Worm (Caenorhabditis elegans) whole organism, L3 larva: ENCODE data around the gene nadk-1.

ENCODE experiments used
- ZK546.5 ChIP-seq: sonication (generic microtip); optimal IDR thresholded peaks from 2 replicates; lab custom pipeline; 2017; ENCODE audit warnings: missing biosample characterization, missing genetic modification characterization
- aly-2 ChIP-seq: fragments of 150-350 bp; optimal IDR thresholded peaks from 2 replicates; lab custom pipeline; 2014; ENCODE audit warnings: missing biosample characterization, missing genetic modification characterization
- ama-1 ChIP-seq: fragments of 150-350 bp; optimal IDR thresholded peaks from 2 replicates; lab custom pipeline; 2018
- ceh-28 ChIP-seq: fragments of 150-350 bp; optimal IDR thresholded peaks from 2 replicates; lab custom pipeline; 2014; ENCODE audit warnings: missing biosample characterization, missing genetic modification reagents, missing genetic modification characterization
- ceh-82 ChIP-seq: fragments of 150-350 bp; optimal IDR thresholded peaks from 2 replicates; lab custom pipeline; 2014; ENCODE audit warnings: missing biosample characterization, missing genetic modification characterization
- ceh-9 ChIP-seq: sonication (generic microtip); optimal IDR thresholded peaks from 2 replicates; lab custom pipeline; 2018; ENCODE audit warnings: missing biosample characterization, missing genetic modification characterization
- egl-27 ChIP-seq: sonication (generic microtip); optimal IDR thresholded peaks from 4 replicates; lab custom pipeline; 2017; ENCODE audit warnings: missing biosample characterization, missing genetic modification reagents, missing genetic modification characterization
- elt-1 ChIP-seq: fragments of 150-350 bp; optimal IDR thresholded peaks from 2 replicates; lab custom pipeline; 2014; ENCODE audit warnings: missing biosample characterization, missing genetic modification characterization
- elt-2 ChIP-seq: sonication (generic microtip); optimal IDR thresholded peaks from 2 replicates; lab custom pipeline; 2016; ENCODE audit warnings: missing genetic modification reagents, mild to moderate bottlenecking, missing genetic modification characterization, missing compliant biosample characterization
- elt-3 ChIP-seq, 3 experiments: fragments of 150-350 bp in 1 of 3; sonication (generic microtip) in 2 of 3; optimal IDR thresholded peaks; 2 replicates in 2 of 3; 4 replicates in 1 of 3; lab custom pipeline; 2014 to 2017; ENCODE audit warnings: missing biosample characterization in 3 of 3, missing genetic modification characterization in 3 of 3
- fkh-2 ChIP-seq: fragments of 150-350 bp; optimal IDR thresholded peaks from 2 replicates; lab custom pipeline; 2014; ENCODE audit warnings: missing biosample characterization, missing genetic modification reagents, missing genetic modification characterization
- hmg-11 ChIP-seq: sonication (generic microtip); optimal IDR thresholded peaks from 2 replicates; lab custom pipeline; 2016; ENCODE audit warnings: missing genetic modification characterization, missing compliant biosample characterization
- jun-1 ChIP-seq: fragments of 150-350 bp; optimal IDR thresholded peaks from 2 replicates; lab custom pipeline; 2014; ENCODE audit warnings: missing biosample characterization, missing genetic modification reagents, missing genetic modification characterization
- lin-15B ChIP-seq: fragments of 150-350 bp; optimal IDR thresholded peaks from 2 replicates; lab custom pipeline; 2014; ENCODE audit warnings: missing biosample characterization, missing genetic modification characterization
- lsy-12 ChIP-seq: sonication (generic microtip); optimal IDR thresholded peaks from 2 replicates; lab custom pipeline; 2016; ENCODE audit warnings: mild to moderate bottlenecking, missing genetic modification characterization, missing compliant biosample characterization
- mdl-1 ChIP-seq: fragments of 150-350 bp; optimal IDR thresholded peaks from 2 replicates; lab custom pipeline; 2014; ENCODE audit warnings: missing biosample characterization, missing genetic modification characterization
- mml-1 ChIP-seq: fragments of 150-350 bp; sonication (generic microtip); optimal IDR thresholded peaks from 3 replicates; lab custom pipeline; 2014; ENCODE audit warnings: missing biosample characterization, missing genetic modification characterization
- nfya-1 ChIP-seq: sonication (generic microtip); optimal IDR thresholded peaks from 2 replicates; lab custom pipeline; 2017; ENCODE audit warnings: missing genetic modification characterization, mild to moderate bottlenecking, missing compliant biosample characterization, antibody characterized with exemption, moderate library complexity; ENCODE audit not compliant: insufficient read depth
- nhr-11 ChIP-seq: fragments of 150-350 bp; optimal IDR thresholded peaks from 2 replicates; lab custom pipeline; 2014; ENCODE audit warnings: missing biosample characterization, missing genetic modification characterization
- nhr-12 ChIP-seq: fragments of 150-350 bp; optimal IDR thresholded peaks from 2 replicates; lab custom pipeline; 2014; ENCODE audit warnings: missing biosample characterization, missing genetic modification characterization
- nhr-23 ChIP-seq: fragments of 150-350 bp; optimal IDR thresholded peaks from 2 replicates; lab custom pipeline; 2014; ENCODE audit warnings: missing biosample characterization, missing genetic modification reagents, missing genetic modification characterization
- nhr-237 ChIP-seq: fragments of 150-350 bp; optimal IDR thresholded peaks from 2 replicates; lab custom pipeline; 2014; ENCODE audit warnings: missing biosample characterization, missing genetic modification characterization
- nhr-25 ChIP-seq: sonication (generic microtip); optimal IDR thresholded peaks from 2 replicates; lab custom pipeline; 2017; ENCODE audit warnings: missing biosample characterization, missing genetic modification characterization
- nhr-28 ChIP-seq: fragments of 150-350 bp; optimal IDR thresholded peaks from 2 replicates; lab custom pipeline; 2014; ENCODE audit warnings: missing biosample characterization, missing genetic modification characterization
- nhr-67 ChIP-seq: fragments of 150-350 bp; optimal IDR thresholded peaks from 2 replicates; lab custom pipeline; 2014; ENCODE audit warnings: missing biosample characterization, missing genetic modification characterization
- pha-4 ChIP-seq: fragments of 150-350 bp; optimal IDR thresholded peaks from 2 replicates; lab custom pipeline; 2014; ENCODE audit warnings: missing biosample characterization, missing genetic modification reagents, missing genetic modification characterization
- pqm-1 ChIP-seq: fragments of 150-350 bp; optimal IDR thresholded peaks from 2 replicates; lab custom pipeline; 2017; ENCODE audit warnings: missing biosample characterization, missing genetic modification characterization, inconsistent platforms
- snpc-4 ChIP-seq: fragments of 150-350 bp; optimal IDR thresholded peaks from 2 replicates; lab custom pipeline; 2014; ENCODE audit warnings: missing biosample characterization, missing genetic modification characterization
- zag-1 ChIP-seq: fragments of 150-350 bp; optimal IDR thresholded peaks from 2 replicates; lab custom pipeline; 2014; ENCODE audit warnings: missing biosample characterization, missing genetic modification characterization
- ztf-11 ChIP-seq: fragments of 150-350 bp; optimal IDR thresholded peaks from 2 replicates; lab custom pipeline; 2014; ENCODE audit warnings: missing biosample characterization, missing genetic modification characterization
- ztf-4 ChIP-seq: fragments of 150-350 bp; optimal IDR thresholded peaks from 2 replicates; lab custom pipeline; 2014; ENCODE audit warnings: missing biosample characterization, missing genetic modification characterization

The nadk-1 gene

DNA sequence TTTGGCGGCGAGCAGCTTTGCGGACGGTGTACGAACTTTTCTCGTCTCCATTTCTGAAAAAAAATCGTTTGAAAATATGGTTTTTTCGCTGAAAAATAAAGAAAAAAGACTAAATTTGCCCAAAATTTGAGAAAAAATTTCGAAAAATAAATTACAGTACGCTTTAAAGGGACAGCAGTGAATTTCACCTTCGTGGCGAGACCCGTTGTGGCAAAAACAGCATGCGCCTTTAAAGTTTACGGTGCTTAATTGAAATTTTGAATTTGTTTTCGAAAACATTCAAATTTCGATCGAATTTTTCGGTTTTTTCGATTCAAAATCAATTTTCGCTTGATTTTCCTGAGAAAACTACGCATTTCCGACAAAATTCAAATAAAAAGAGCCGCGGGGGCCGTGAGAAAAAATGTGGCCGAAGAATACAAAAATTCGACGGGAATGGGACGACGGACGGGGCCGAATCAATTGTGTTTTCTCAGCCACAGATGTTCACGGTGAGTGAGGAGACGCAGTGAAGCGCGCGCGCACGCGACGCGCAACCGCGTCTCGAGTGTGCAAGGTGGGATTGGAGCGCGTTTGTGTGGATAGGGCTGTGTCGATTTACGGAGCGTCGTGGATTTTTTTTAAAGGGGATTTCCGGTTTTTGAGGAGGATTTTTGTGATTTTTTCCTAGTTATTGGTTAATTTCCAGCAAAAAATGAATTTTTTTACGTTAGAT, 36.9 kb upstream of the nadk-1 start, which contains the start of gene Y77E11A.7 (continued):
- TF ChIP-seq hmg-11 (tag; lab: Kevin White, UChicago) (peak; percentile 94), ceh-28 (tag; lab: Kevin White, UChicago) (peak; percentile 75), pha-4 (peak; percentile 92), zag-1 (no peak), snpc-4 (peak; percentile 89), elt-1 (peak; percentile 26), nfya-1 (tag; lab: Kevin White, UChicago) (peak; percentile 95)

DNA sequence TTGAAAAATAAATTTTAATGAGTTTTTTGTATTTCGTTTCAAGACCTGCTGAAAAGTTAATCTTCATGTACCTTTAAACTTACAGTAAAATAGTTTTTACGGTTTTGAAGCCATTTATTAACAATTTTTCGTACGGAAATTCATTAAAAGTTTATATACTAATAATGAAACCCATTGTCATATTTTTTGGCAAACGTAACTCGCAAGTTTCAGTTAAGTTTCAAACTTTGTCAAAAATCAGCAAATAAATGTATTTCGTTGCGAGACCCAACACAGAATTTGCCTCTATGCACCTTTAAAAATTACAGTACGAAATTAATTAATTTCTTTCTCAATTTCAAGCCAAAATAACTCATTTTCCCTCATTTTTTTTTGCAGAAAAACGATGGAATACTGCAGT, 36.3 kb upstream of the nadk-1 start, which contains the start of gene jtr-1:
TSS of gene jtr-1 (plus strand) at position 327 of the 400 bp plus-strand sequence.
- TF ChIP-seq ZK546.5 (no peak), hmg-11 (tag; lab: Kevin White, UChicago) (no peak), ceh-82 (no peak), nhr-67 (tag; lab: Kevin White, UChicago) (no peak), mml-1 (tag; lab: Kevin White, UChicago) (no peak), nhr-25 (no peak), pqm-1 (tag; lab: Kevin White, UChicago) (no peak), nhr-12 (tag; lab: Kevin White, UChicago) (no peak), zag-1 (no peak)

DNA sequence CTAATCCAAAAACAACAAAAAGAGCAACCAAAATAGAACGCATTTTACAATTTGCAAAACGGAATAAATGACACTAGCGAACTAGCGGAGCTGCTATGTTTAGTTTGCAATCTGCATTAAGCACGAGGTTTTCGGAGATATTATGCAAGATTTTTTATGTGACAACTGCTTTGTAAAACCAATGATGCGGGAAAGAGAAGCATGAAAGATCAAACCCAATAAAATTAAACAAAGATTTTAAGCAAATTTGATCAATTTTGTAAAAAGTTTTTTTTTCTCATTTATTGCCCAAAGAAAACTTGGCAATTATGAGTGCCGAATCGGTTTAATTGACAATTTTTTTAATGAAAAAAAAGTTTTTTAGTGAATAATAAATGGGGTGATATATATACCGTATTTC, 31.9 kb upstream of the nadk-1 start, which contains the start of gene Y77E11A.8:
TSS of gene Y77E11A.8 (minus strand) at position 101 of the 400 bp plus-strand sequence.
- TF ChIP-seq lin-15B (tag; lab: Kevin White, UChicago) (no peak), mdl-1 (tag; lab: Kevin White, UChicago) (no peak), mml-1 (tag; lab: Kevin White, UChicago) (no peak), nfya-1 (tag; lab: Kevin White, UChicago) (no peak), pqm-1 (tag; lab: Kevin White, UChicago) (no peak), zag-1 (no peak), nhr-237 (tag; lab: Kevin White, UChicago) (no peak), nhr-11 (tag; lab: Kevin White, UChicago) (no peak), ztf-11 (tag; lab: Kevin White, UChicago) (no peak), hmg-11 (tag; lab: Kevin White, UChicago) (no peak), fkh-2 (tag; lab: Kevin White, UChicago) (no peak), aly-2 (tag; lab: Kevin White, UChicago) (no peak), jun-1 (tag; lab: Kevin White, UChicago) (no peak), elt-2 (tag; lab: Kevin White, UChicago) (no peak), ceh-28 (tag; lab: Kevin White, UChicago) (no peak), nhr-28 (no peak), elt-1 (no peak), ztf-4 (tag; lab: Kevin White, UChicago) (no peak), ceh-9 (no peak)

DNA sequence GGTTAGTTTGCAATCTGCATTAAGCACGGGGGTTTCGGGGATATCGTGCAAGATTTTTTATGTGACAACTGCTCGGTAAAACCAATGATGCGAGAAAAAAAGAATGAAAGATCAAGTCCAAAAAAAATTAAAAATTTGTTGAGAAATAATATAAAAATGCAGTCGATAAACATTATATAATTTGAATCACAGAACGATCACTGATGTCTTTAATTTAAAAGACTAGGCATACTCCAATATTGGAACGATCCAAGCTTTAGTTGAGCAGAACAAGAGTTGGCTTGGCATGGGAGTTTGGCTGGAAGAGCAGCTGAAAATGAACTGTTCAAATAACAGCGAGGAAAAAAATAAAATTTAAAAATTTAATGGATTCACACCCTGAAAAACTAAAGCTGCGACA, 29.6 kb upstream of the nadk-1 start, which contains the start of gene clec-171:
TSS of gene clec-171 (minus strand) at position 101 of the 400 bp plus-strand sequence.
- no peak for TF ChIP-seq ama-1 (lab: Kevin White, UChicago)

DNA sequence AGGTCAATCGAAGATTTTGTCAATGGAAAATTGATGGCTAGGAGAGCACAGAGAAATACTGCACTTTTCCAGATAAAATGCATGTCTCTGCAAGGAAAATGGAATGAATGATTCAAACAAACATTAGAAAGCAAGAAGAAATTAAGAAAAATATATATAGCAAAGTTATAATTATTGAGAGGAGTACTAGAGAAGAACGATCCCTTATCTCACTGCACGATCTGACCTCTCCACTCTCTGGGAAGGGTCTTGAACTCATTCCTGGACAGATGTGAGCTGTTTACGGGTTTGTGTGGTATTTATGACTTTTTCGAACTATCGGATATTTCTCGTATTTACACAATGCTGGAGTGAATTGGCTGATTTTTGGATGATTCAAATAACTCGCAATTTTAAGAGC, 26.6 kb upstream of the nadk-1 start, which contains the start of gene Y77E11A.23:
TSS of gene Y77E11A.23 (minus strand) at position 107 of the 400 bp plus-strand sequence.
- TF ChIP-seq egl-27 (tag; lab: Kevin White, UChicago) (no peak), nhr-11 (tag; lab: Kevin White, UChicago) (no peak), elt-3 (tag; optimal IDR thresholded peaks at IDR 0.05; lab: Kevin White, UChicago) (no peak), mml-1 (tag; lab: Kevin White, UChicago) (no peak), nhr-23 (tag; lab: Kevin White, UChicago) (no peak), aly-2 (tag; lab: Kevin White, UChicago) (no peak), nhr-67 (tag; lab: Kevin White, UChicago) (no peak), nhr-28 (no peak), ceh-28 (tag; lab: Kevin White, UChicago) (no peak), lsy-12 (no peak), ama-1 (lab: Kevin White, UChicago) (no peak)

DNA sequence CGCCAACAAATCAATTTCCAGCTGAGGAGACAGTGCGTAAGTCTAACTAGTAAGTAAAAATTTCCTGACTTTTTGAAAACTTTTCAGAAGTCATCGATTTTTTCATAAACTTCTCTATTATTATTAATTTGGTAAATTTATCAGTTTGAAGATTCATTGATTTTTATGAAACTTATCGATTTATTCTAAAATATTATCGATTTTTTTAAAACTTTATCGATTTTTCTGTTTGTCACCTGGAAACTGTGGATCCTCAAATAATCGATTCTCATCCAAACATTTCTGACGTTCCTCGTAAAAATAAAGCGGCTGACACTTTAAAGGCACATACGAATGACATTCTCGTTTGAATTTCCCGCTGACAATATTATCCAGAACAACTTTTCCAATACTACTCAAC, 22.9 kb upstream of the nadk-1 start:
- no peak for TF ChIP-seq snpc-4
- peak; percentile 87 for TF ChIP-seq ceh-28 (tag; lab: Kevin White, UChicago)
